Fruit fly (Drosophila melanogaster): ENCODE results near the gene CG6144.

Gene CG6144

dm6 chr2L:10515553-10516174 is 27.2 kb downstream of the CG6144 start:
- TF ChIP-seq Eip93F (GFP tag; optimal IDR thresholded peaks at IDR 0.05) (no peak), CG9139 (GFP tag; optimal IDR thresholded peaks at IDR 0.05) (no peak), salr (GFP tag; optimal IDR thresholded peaks at IDR 0.05) (no peak), CG6854 (GFP tag; optimal IDR thresholded peaks at IDR 0.05) (no peak), CG15336 (GFP tag; IDR thresholded peaks at IDR 0.05) (no peak)

dm6 chr2L:10516470-10517048 is 28.1 kb downstream of the CG6144 start:
- TF ChIP-seq CG6276 (GFP tag; optimal IDR thresholded peaks at IDR 0.05), result peak; percentile 72
- TF ChIP-seq dac (GFP tag; optimal IDR thresholded peaks at IDR 0.05), result no peak
- TF ChIP-seq fd85E (GFP tag; optimal IDR thresholded peaks at IDR 0.05), result no peak
- TF ChIP-seq CG11294 (GFP tag; IDR thresholded peaks at IDR 0.05), result no peak
- TF ChIP-seq Eip93F (GFP tag; optimal IDR thresholded peaks at IDR 0.05), result peak; percentile 42
- TF ChIP-seq fd59A (GFP tag; optimal IDR thresholded peaks at IDR 0.05), result no peak
- no peak for TF ChIP-seq CG4318 (GFP tag; optimal IDR thresholded peaks at IDR 0.05)
- TF ChIP-seq Eip75B (GFP tag; optimal IDR thresholded peaks at IDR 0.05), result peak; percentile 37
- TF ChIP-seq eg (GFP tag; IDR thresholded peaks at IDR 0.05), result peak; percentile 71; the same call in 2 of the 3 replicates
- peak in 1 of 2 experiments; percentile 10 for TF ChIP-seq salr (GFP tag; optimal IDR thresholded peaks at IDR 0.05)
- TF ChIP-seq dsx (GFP tag; optimal IDR thresholded peaks at IDR 0.05; ENCODE audit: poor library complexity, severe bottlenecking), result peak; percentile 22
- peak; percentile 56 for TF ChIP-seq Sox14 (GFP tag; optimal IDR thresholded peaks at IDR 0.05)
- TF ChIP-seq CG16779 (tag; optimal IDR thresholded peaks at IDR 0.05), result peak; percentile 20
- TF ChIP-seq CG9139 (GFP tag; optimal IDR thresholded peaks at IDR 0.05), result peak; percentile 26
- TF ChIP-seq CG32006 (GFP tag; optimal IDR thresholded peaks at IDR 0.05), result peak; percentile 21
- TF ChIP-seq CG8632 (GFP tag; optimal IDR thresholded peaks at IDR 0.05), result no peak
- no peak for TF ChIP-seq CG11902 (GFP tag; optimal IDR thresholded peaks at IDR 0.05)
- peak; percentile 48 for TF ChIP-seq CG31627 (GFP tag; optimal IDR thresholded peaks at IDR 0.05)
- TF ChIP-seq CG3032 (tag; optimal IDR thresholded peaks at IDR 0.05), result no peak
- TF ChIP-seq lz (GFP tag; optimal IDR thresholded peaks at IDR 0.05), result peak; percentile 5
- TF ChIP-seq Gug (GFP tag; IDR thresholded peaks at IDR 0.05), result no peak
- peak; percentile 42 for TF ChIP-seq cyc (GFP tag; optimal IDR thresholded peaks at IDR 0.05)
- TF ChIP-seq Met (GFP tag; optimal IDR thresholded peaks at IDR 0.05), result peak; percentile 18
- peak; percentile 30; the same call in 1 of the 3 replicates for TF ChIP-seq CG6163 (GFP tag; IDR thresholded peaks at IDR 0.05)
- peak; percentile 32 for TF ChIP-seq net (GFP tag; optimal IDR thresholded peaks at IDR 0.05)
- TF ChIP-seq pdm3 (GFP tag; optimal IDR thresholded peaks at IDR 0.05), result peak; percentile 34
- peak; percentile 49 for TF ChIP-seq topi (GFP tag; optimal IDR thresholded peaks at IDR 0.05)
- peak; percentile 61 for TF ChIP-seq CG7368 (GFP tag; optimal IDR thresholded peaks at IDR 0.05)
- peak; percentile 37; the same call in 1 of the 2 replicates for TF ChIP-seq CG15336 (GFP tag; IDR thresholded peaks at IDR 0.05)
- TF ChIP-seq CG6854 (GFP tag; optimal IDR thresholded peaks at IDR 0.05), result peak; percentile 81
- peak; percentile 63 for TF ChIP-seq CG3919 (GFP tag; optimal IDR thresholded peaks at IDR 0.05)
- peak; percentile 18 for TF ChIP-seq CG34406 (GFP tag; optimal IDR thresholded peaks at IDR 0.05)
- TF ChIP-seq Hr39 (GFP tag; optimal IDR thresholded peaks at IDR 0.05), result peak; percentile 34
- TF ChIP-seq Ets96B (tag; optimal IDR thresholded peaks at IDR 0.05), result peak; percentile 17
- TF ChIP-seq CG10669 (GFP tag; optimal IDR thresholded peaks at IDR 0.05), result peak; percentile 16
- no peak for TF ChIP-seq Ets21C (GFP tag; optimal IDR thresholded peaks at IDR 0.05)
- peak; percentile 60 for TF ChIP-seq Hr4 (GFP tag; optimal IDR thresholded peaks at IDR 0.05)
- no peak for TF ChIP-seq Hr38 (GFP tag; optimal IDR thresholded peaks at IDR 0.05)
- TF ChIP-seq vri (GFP tag; optimal IDR thresholded peaks at IDR 0.05), result peak; percentile 11
- peak; percentile 79 for TF ChIP-seq svp (GFP tag)
- TF ChIP-seq CG8119 (GFP tag; IDR thresholded peaks at IDR 0.05), result no peak; the same call in 2 of the 3 replicates
- peak; percentile 42 for TF ChIP-seq OdsH (GFP tag; optimal IDR thresholded peaks at IDR 0.05)
- peak; percentile 18 for TF ChIP-seq CG1621 (tag; optimal IDR thresholded peaks at IDR 0.05)
- TF ChIP-seq CG6792 (GFP tag; optimal IDR thresholded peaks at IDR 0.05), result no peak
- TF ChIP-seq fkh (GFP tag; optimal IDR thresholded peaks at IDR 0.05), result no peak
- TF ChIP-seq CG6808 (GFP tag; optimal IDR thresholded peaks at IDR 0.05), result peak; percentile 29
- peak; percentile 43 to 51 for TF ChIP-seq ss (GFP tag; optimal IDR thresholded peaks at IDR 0.05)
- peak; percentile 58 for TF ChIP-seq Eip78C (GFP tag)
